Fruit fly (Drosophila melanogaster) Kc167 (cell line): Measurements from ENCODE around the gene CG10435.

Experiments
- Myc ChIP-seq: fragments of >200 bp; optimal IDR thresholded peaks from 2 replicates; lab custom pipeline; 2017; ENCODE audit warnings: missing external identifiers
- Sin3A ChIP-seq: fragments of >200 bp; optimal IDR thresholded peaks from 2 replicates; lab custom pipeline; 2018; ENCODE audit warnings: missing external identifiers
- h ChIP-seq: fragments of >200 bp; optimal IDR thresholded peaks from 3 replicates; lab custom pipeline; 2018; ENCODE audit warnings: missing external identifiers
- insv ChIP-seq: fragments of >200 bp; optimal IDR thresholded peaks from 3 replicates; lab custom pipeline; 2018; ENCODE audit warnings: missing external identifiers
- psq ChIP-seq: fragments of >200 bp; optimal IDR thresholded peaks from 2 replicates; lab custom pipeline; 2017; ENCODE audit warnings: missing external identifiers
- ttk ChIP-seq: sonication (Bioruptor generic); optimal IDR thresholded peaks from 2 replicates; lab custom pipeline; 2017; ENCODE audit warnings: missing external identifiers

Gene CG10435

DNA sequence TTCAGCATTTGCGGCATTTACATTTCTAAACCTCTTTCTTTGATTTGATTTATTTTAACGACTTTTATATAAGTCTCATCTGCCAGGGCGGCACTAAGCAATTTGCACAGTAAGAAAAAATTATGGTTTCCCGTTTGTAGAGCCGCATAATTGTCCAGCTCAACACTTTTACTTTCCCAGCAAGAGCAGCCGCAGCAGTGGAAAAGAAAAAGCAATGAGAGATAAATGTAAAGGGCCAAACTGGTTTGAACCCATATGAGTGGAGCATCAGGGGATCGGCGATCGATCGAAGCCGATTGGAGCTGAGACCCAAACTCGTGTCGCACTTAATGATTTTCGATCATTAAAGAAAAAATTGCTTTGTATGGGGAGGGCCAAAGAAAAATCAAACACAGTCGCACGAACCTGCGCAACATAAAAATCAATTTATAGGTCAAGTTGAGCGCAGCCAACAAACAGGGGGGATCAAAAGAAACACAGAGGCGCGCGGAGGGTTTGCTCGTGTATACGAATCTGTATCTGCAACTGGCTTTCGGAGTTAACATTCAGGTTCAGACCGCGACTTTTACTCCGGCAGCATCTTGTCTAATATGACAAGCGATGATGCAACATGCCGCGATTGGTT, 22.1 kb downstream of the CG10435 start:
- TF ChIP-seq insv (lab: Kevin White, UChicago) (no peak), Sin3A (no peak)

DNA sequence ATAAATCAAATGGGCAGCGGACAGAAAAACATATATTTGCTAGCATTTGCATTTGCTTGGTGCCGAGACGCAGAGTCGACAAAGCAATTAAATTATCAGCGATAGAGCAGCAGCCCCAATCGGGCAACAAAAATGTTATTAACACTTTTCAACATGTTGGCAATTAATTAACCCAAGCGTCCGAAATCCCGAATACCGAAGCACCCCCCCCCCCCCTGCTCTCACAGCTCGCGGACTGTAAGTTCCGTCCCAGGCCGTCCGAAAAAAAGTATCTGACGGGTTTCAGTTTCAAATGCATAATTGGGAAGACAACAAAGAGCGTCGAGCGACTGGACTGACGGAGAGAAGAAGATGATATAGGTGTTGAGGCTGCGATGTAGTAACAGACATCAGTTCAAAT, 22.7 kb downstream of the CG10435 start:
- TF ChIP-seq psq (lab: Kevin White, UChicago) (no peak), h (lab: Kevin White, UChicago) (no peak), Myc (lab: Kevin White, UChicago) (no peak), insv (lab: Kevin White, UChicago) (no peak), ttk (lab: Kevin White, UChicago) (no peak), Sin3A (no peak)

DNA sequence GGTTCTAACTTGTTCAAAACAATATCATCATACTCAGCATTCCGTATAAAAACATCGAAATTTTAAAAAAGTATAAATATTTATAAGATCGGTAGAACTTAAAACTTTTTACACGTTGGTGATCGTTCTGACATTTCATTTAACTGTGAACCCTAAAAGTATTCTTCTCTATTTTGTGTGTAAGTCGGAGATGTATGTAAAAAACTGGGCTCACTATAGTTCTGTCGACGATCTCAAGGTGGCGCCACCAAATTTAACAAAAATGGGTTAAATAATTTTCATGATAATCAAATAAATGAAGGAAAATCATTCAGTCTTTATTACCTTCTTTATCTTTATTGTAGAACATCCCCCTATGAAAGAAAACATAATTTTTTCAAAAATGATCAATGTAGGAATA, 31.6 kb downstream of the CG10435 start:
- TF ChIP-seq ttk (lab: Kevin White, UChicago) (no peak), psq (lab: Kevin White, UChicago) (no peak), insv (lab: Kevin White, UChicago) (no peak), Myc (lab: Kevin White, UChicago) (no peak), h (lab: Kevin White, UChicago) (no peak), Sin3A (no peak)

DNA sequence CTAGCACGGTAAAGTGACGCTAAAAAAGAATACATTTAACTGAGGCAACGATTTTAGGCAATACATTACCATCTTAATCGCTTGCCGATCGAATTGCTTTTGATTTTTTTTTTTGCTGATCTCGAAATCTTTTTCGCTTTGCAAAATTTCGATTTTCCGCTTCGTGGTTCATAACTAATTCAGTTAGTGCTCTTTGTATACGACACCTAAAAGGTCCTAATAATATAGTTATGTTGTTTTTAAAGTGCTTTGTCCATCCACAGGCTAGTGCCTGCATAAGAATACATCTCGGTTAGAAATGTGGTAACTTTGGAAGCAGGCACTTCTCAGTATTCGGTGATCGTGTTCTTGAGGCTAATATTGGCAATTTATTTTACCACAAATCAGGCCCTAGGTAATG, 32.8 kb downstream of the CG10435 start, which contains the start of gene Sfp84E:
Gene Sfp84E, minus strand, starts transcription at position 101 of the 400 bp plus-strand sequence.
- no peak for TF ChIP-seq Myc (lab: Kevin White, UChicago)
- TF ChIP-seq psq (lab: Kevin White, UChicago), result no peak
- no peak for TF ChIP-seq ttk (lab: Kevin White, UChicago)
- TF ChIP-seq h (lab: Kevin White, UChicago), result no peak
- TF ChIP-seq Sin3A, result no peak
- no peak for TF ChIP-seq insv (lab: Kevin White, UChicago)

DNA sequence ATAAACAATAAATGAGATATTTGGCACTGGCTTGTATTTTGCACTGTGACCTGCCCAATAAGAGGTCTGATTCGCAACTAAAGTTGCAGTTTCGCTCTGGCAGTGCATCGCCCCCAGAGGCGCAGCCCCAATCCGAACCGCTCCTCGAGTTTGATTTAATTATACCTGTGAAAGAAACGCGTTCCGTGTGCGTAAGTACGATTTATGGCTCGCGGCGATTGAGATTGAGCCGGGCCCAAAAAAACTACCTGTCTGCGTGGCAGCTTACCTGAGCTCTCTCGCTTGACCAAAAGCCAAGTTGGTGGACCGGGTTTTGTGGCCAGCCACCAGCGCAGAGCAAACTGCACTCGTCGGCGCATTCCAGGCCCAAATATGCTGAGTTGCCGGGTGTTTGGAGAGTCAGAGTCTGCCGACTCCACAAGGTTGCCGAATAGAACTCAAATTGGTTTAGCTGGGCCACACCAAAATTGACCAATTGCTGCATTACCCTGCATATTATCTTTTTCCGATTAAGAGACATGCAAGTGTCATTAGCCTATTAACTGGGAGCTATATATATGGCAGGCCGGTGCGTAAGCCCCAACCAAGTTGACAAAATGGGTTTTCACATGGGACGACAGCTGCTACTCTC, 34.5 kb downstream of the CG10435 start, which contains the start of the genes CD98hc and Os-C:
Gene CD98hc, minus strand, starts transcription at position 50 of the 631 bp plus-strand sequence.
Gene Os-C, plus strand, starts transcription at position 581 of the 631 bp plus-strand sequence.
- TF ChIP-seq ttk (lab: Kevin White, UChicago), result no peak
- TF ChIP-seq insv (lab: Kevin White, UChicago), result no peak
- TF ChIP-seq h (lab: Kevin White, UChicago), result no peak
- TF ChIP-seq psq (lab: Kevin White, UChicago), result no peak
- no peak for TF ChIP-seq Myc (lab: Kevin White, UChicago)
- no peak for TF ChIP-seq Sin3A

DNA sequence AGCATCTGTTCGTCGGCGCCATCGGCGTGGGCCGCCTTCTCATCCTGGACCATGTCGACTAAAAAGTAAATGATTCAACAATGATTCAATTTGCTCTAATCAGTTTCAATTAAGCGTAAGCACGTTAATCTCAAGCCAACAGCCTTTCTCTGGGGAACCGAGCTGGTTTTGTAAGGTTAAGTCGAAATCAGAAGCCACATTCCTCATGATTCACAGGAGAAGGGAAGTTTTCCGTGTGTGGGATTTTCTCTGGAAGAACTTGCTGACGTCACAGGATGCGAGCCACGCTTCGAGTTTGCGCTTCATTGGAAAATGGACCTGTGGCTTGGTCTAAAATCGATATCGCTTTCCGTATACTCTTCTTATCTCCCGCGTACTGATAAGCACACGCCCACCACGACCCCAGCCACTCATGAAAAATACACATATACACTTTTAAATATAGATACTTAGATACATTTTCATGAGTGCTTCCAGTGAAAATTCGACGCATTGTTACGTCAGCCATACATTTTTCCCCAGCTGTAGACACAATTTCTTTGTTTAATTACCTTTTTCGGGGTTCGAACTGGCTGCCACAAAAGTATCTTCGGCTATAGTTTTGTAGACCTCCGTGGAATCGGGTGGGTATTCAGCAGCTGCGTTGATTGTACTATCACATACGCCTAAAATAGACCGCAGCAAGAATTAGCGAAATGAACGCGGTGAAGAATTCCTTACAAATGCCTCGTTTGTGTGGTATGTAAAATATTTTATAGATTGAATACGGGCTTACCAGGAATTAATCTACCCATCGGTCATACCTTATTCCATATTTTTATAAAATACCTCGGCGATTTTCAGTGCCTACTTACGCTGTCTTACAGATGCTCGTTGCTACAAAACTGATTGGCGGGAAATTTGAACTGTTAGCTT, 35.7 kb downstream of the CG10435 start:
- TF ChIP-seq psq (lab: Kevin White, UChicago), result no peak

DNA sequence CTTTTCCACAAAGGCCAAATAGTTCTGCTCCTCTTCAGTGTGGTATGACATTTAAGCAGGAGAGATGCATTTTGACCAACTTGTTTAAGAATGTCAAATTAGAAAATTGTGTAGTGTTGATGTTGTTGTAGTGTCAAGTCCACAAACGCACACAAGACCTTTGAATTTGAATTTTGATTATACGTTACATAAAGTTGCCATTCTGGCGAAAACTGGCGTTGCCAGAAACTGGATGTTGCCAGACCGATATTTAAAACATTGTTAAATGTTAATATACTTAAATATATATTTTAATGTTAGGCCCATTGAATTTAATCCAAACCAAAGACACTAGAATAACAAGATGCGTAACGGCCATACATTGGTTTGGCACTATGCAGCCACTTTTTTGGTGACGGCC, 40.0 kb downstream of the CG10435 start:
- TF ChIP-seq Myc (lab: Kevin White, UChicago) (no peak), psq (lab: Kevin White, UChicago) (no peak), h (lab: Kevin White, UChicago) (no peak), ttk (lab: Kevin White, UChicago) (no peak), Sin3A (no peak), insv (lab: Kevin White, UChicago) (no peak)

DNA sequence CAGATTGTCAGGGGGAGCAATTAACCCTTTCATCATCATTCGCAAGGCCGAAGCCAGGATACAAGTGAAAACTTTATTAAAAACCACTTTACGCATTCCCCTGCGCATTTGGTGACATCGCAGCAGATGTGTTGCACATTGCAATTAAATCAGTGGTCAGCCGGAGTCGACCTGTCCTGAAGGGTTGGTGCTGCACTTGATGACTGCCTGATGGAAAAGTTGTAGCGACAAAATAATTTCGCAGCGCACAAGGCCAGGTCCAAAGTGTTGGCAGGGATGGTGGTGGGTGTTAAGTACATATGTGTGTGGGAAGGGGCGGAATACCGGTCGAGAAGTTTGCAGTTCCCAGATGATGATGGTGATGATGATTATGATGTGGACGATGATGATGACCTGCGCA, 40.8 kb downstream of the CG10435 start:
- no peak for TF ChIP-seq ttk (lab: Kevin White, UChicago)
- TF ChIP-seq Sin3A, result no peak
- TF ChIP-seq h (lab: Kevin White, UChicago), result no peak
- no peak for TF ChIP-seq insv (lab: Kevin White, UChicago)
- TF ChIP-seq Myc (lab: Kevin White, UChicago), result no peak
- no peak for TF ChIP-seq psq (lab: Kevin White, UChicago)

DNA sequence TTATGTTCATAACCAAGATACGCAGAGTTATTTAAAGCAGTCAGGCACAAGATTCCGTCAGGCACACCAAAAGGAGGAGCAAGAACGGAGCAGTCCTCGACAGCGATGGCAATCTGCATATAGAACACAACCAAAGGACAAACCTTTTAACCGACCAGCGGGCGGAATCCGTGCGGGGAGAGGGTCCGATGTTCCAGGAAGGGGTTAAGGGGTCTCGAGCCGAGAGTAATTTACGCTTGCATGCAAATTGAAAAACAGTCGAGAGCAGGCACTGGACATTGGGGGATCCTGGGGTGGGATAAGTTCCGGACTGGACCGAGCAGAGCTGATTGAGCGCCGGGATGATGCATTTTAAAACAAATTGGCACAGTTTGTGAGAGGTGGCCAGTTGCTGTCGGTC, 42.4 kb downstream of the CG10435 start:
- no peak for TF ChIP-seq Sin3A
- TF ChIP-seq ttk (lab: Kevin White, UChicago), result no peak
- TF ChIP-seq psq (lab: Kevin White, UChicago), result no peak

DNA sequence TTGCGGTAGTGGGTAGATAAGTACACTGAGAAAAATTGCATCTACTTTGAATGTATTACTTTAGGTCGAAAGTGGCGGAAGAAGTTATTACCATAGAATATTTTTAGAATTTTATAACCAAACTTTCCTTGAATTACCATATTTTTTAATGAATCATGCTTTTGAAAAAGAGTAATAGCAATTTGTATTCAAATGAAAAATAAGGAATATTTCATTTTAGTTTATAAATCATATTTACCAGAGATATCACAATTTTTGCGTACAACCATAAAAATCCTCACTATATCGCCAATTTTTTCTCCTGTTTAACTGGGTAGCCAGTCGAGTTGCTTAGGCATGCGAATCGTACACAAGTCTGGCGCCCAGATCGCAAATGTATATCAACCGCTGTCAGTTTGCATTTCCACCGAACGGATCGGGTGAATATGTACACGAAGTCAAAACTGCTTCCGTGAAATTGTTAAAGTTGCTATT, 43.3 kb downstream of the CG10435 start:
- TF ChIP-seq h (lab: Kevin White, UChicago) (no peak), insv (lab: Kevin White, UChicago) (no peak), Sin3A (no peak), ttk (lab: Kevin White, UChicago) (no peak), psq (lab: Kevin White, UChicago) (no peak), Myc (lab: Kevin White, UChicago) (no peak)

DNA sequence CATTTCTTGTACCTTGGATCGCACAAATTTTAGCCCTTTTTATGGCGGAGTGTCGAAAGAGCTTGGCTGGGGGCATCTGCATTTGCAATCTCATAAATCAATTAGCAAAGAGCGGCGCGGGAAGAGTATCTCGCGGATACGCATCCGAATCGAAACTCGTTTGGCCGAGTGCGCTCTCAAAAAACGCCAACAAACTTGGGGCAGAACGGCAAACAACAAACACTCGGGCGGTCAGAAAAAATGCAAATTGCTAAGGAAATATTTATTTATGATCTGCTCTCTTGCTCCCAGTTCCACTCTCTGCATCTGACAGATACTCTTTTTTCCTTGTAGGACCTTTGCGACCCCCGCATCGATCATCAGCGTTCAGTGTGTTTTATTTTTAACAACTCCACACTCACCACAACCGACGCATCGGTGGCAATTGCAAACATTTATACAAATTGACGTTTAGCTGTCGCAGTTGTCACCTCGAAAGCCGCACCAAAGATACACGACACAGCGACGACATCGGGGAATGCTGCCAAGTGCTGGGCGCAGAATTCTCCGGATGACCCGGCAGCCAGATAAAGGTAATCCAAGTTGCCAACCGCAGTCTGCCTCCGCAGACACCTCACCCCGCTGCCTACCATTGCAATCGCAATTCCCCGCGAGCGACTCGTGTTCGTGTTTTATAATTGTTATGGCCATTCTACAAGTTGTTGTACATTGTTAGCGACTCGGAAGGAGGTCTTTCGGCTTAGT, 43.9 kb downstream of the CG10435 start:
- TF ChIP-seq h (lab: Kevin White, UChicago) (no peak), ttk (lab: Kevin White, UChicago) (no peak), insv (lab: Kevin White, UChicago) (no peak), Myc (lab: Kevin White, UChicago) (no peak), Sin3A (no peak), psq (lab: Kevin White, UChicago) (no peak)
